Worm (Caenorhabditis elegans) whole organism, L4 larva: ENCODE measurements around the gene C16A11.4.

ENCODE experiments used
- D1046.2 ChIP-seq: fragments of 200-800 bp; sonication (Bioruptor generic); IDR thresholded peaks from 2 replicates; pipeline ENCODE4 v1.3.6; 2022; ENCODE audit warnings: missing genetic modification characterization, missing compliant biosample characterization
- F26F4.8 ChIP-seq: fragments of 200-800 bp; sonication (Bioruptor generic); conservative IDR thresholded peaks from 2 replicates; pipeline ENCODE4 v1.3.6; 2022; ENCODE audit warnings: missing genetic modification characterization, missing compliant biosample characterization
- F37D6.2 ChIP-seq: sonication (generic microtip); optimal IDR thresholded peaks from 2 replicates; lab custom pipeline; 2016; ENCODE audit warnings: mild to moderate bottlenecking, missing genetic modification characterization, missing compliant biosample characterization
- F49E8.2 ChIP-seq: sonication (generic microtip); optimal IDR thresholded peaks from 2 replicates; lab custom pipeline; 2016; ENCODE audit warnings: missing compliant biosample characterization, mild to moderate bottlenecking, missing genetic modification characterization, borderline replicate concordance
- T26A8.4 ChIP-seq: fragments of 200-800 bp; sonication (Bioruptor generic); IDR thresholded peaks from 2 replicates; pipeline ENCODE4 v1.3.6; 2022; ENCODE audit warnings: missing genetic modification characterization, missing compliant biosample characterization
- Y105C5A.15 ChIP-seq: fragments of 200-800 bp; sonication (Bioruptor generic); IDR thresholded peaks from 2 replicates; pipeline ENCODE4 v1.3.6; 2022; ENCODE audit warnings: missing genetic modification characterization, missing compliant biosample characterization
- Y48G9A.11 ChIP-seq: fragments of 200-800 bp; sonication (Bioruptor generic); IDR thresholded peaks from 2 replicates; pipeline ENCODE4 v1.3.6; 2022; ENCODE audit warnings: missing genetic modification reagents, missing genetic modification characterization, missing compliant biosample characterization
- Y75B8A.6 ChIP-seq: fragments of 200-800 bp; sonication (Bioruptor generic); IDR thresholded peaks from 2 replicates; pipeline ENCODE4 v1.3.6; 2022; ENCODE audit warnings: missing genetic modification reagents, missing genetic modification characterization, missing compliant biosample characterization
- aly-2 ChIP-seq: sonication (generic microtip); optimal IDR thresholded peaks from 2 replicates; lab custom pipeline; 2018; ENCODE audit warnings: missing biosample characterization, missing genetic modification characterization
- ceh-28 ChIP-seq: fragments of 150-350 bp; optimal IDR thresholded peaks from 2 replicates; lab custom pipeline; 2014; ENCODE audit warnings: missing biosample characterization, missing genetic modification reagents, missing genetic modification characterization
- ceh-32 ChIP-seq: sonication (generic microtip); optimal IDR thresholded peaks from 2 replicates; lab custom pipeline; 2016; ENCODE audit warnings: mild to moderate bottlenecking, missing genetic modification characterization, missing compliant biosample characterization; ENCODE audit not compliant: poor library complexity
- ceh-44 ChIP-seq: fragments of 200-800 bp; sonication (Bioruptor generic); IDR thresholded peaks from 2 replicates; pipeline ENCODE4 v1.3.6; 2022; ENCODE audit warnings: missing genetic modification reagents, missing genetic modification characterization, missing compliant biosample characterization
- ces-1 ChIP-seq: fragments of 150-350 bp; sonication (generic microtip); optimal IDR thresholded peaks from 4 replicates; lab custom pipeline; 2014; ENCODE audit warnings: missing biosample characterization, missing genetic modification reagents, missing genetic modification characterization
- daf-19 ChIP-seq: fragments of 200-800 bp; sonication (Bioruptor generic); conservative IDR thresholded peaks from 2 replicates; pipeline ENCODE4 v1.3.6; 2022; ENCODE audit warnings: missing genetic modification characterization, missing compliant biosample characterization
- dmd-9 ChIP-seq: fragments of 200-800 bp; sonication (Bioruptor generic); IDR thresholded peaks from 2 replicates; pipeline ENCODE4 v1.3.6; 2022; ENCODE audit warnings: missing genetic modification reagents, missing genetic modification characterization, missing compliant biosample characterization
- dpl-1 ChIP-seq: fragments of 150-350 bp; optimal IDR thresholded peaks from 2 replicates; lab custom pipeline; 2014; ENCODE audit warnings: missing biosample characterization, missing genetic modification reagents, missing genetic modification characterization
- egl-27 ChIP-seq: sonication (generic microtip); optimal IDR thresholded peaks from 3 replicates; lab custom pipeline; 2017; ENCODE audit warnings: missing biosample characterization, missing genetic modification reagents, missing genetic modification characterization
- fkh-10 ChIP-seq: fragments of 150-350 bp; optimal IDR thresholded peaks from 2 replicates; lab custom pipeline; 2014; ENCODE audit warnings: missing biosample characterization, missing genetic modification reagents, missing genetic modification characterization
- fos-1 ChIP-seq: fragments of 150-350 bp; optimal IDR thresholded peaks from 2 replicates; lab custom pipeline; 2014; ENCODE audit warnings: missing biosample characterization, missing genetic modification characterization
- jun-1 ChIP-seq: fragments of 150-350 bp; optimal IDR thresholded peaks from 2 replicates; lab custom pipeline; 2014; ENCODE audit warnings: missing biosample characterization, missing genetic modification reagents, missing genetic modification characterization
- lin-1 ChIP-seq: fragments of 200-800 bp; sonication (Bioruptor generic); IDR thresholded peaks from 2 replicates; pipeline ENCODE4 v1.3.6; 2022; ENCODE audit warnings: missing genetic modification reagents, missing genetic modification characterization, missing compliant biosample characterization
- lin-29 ChIP-seq: fragments of 200-800 bp; sonication (Bioruptor generic); IDR thresholded peaks from 2 replicates; pipeline ENCODE4 v1.3.6; 2022; ENCODE audit warnings: missing genetic modification reagents, missing genetic modification characterization, missing compliant biosample characterization
- lir-3 ChIP-seq: sonication (generic microtip); optimal IDR thresholded peaks from 2 replicates; lab custom pipeline; 2016; ENCODE audit warnings: mild to moderate bottlenecking, missing genetic modification characterization, missing compliant biosample characterization
- mdt-29 ChIP-seq: fragments of 200-800 bp; sonication (Bioruptor generic); IDR thresholded peaks from 2 replicates; pipeline ENCODE4 v1.3.6; 2022; ENCODE audit warnings: missing genetic modification reagents, missing genetic modification characterization, missing compliant biosample characterization
- mep-1 ChIP-seq: fragments of 150-350 bp; sonication (generic microtip); optimal IDR thresholded peaks from 3 replicates; lab custom pipeline; 2014; ENCODE audit warnings: missing biosample characterization, missing genetic modification characterization
- mes-2 ChIP-seq: sonication (generic microtip); optimal IDR thresholded peaks from 2 replicates; lab custom pipeline; 2016; ENCODE audit warnings: missing genotype, mild to moderate bottlenecking, missing genetic modification characterization, missing compliant biosample characterization; ENCODE audit not compliant: poor library complexity, severe bottlenecking
- mxl-3 ChIP-seq: fragments of 200-800 bp; sonication (Bioruptor generic); optimal IDR thresholded peaks from 2 replicates; lab custom pipeline; 2018; ENCODE audit warnings: mild to moderate bottlenecking, missing genetic modification characterization, missing compliant biosample characterization
- nhr-10 ChIP-seq: fragments of 150-350 bp; optimal IDR thresholded peaks from 2 replicates; lab custom pipeline; 2014; ENCODE audit warnings: missing biosample characterization, missing genetic modification characterization
- nhr-102 ChIP-seq: sonication (generic microtip); optimal IDR thresholded peaks from 2 replicates; lab custom pipeline; 2016; ENCODE audit warnings: mild to moderate bottlenecking, missing genetic modification characterization, moderate library complexity, missing compliant biosample characterization
- nhr-11 ChIP-seq: fragments of 150-350 bp; optimal IDR thresholded peaks from 2 replicates; lab custom pipeline; 2014; ENCODE audit warnings: missing biosample characterization, missing genetic modification characterization
- nhr-237 ChIP-seq: sonication (generic microtip); optimal IDR thresholded peaks from 2 replicates; lab custom pipeline; 2017; ENCODE audit warnings: missing biosample characterization, missing genetic modification characterization
- nhr-25 ChIP-seq: sonication (generic microtip); optimal IDR thresholded peaks from 2 replicates; lab custom pipeline; 2017; ENCODE audit warnings: missing genetic modification characterization, mild to moderate bottlenecking, missing compliant biosample characterization, antibody characterized with exemption, moderate library complexity, borderline replicate concordance; ENCODE audit not compliant: insufficient read depth
- nhr-41 ChIP-seq: fragments of 200-800 bp; sonication (Bioruptor generic); IDR thresholded peaks from 2 replicates; pipeline ENCODE4 v1.3.6; 2022; ENCODE audit warnings: missing genetic modification reagents, missing genetic modification characterization, missing compliant biosample characterization
- nhr-42 ChIP-seq: fragments of 200-800 bp; sonication (Bioruptor generic); IDR thresholded peaks from 2 replicates; pipeline ENCODE4 v1.3.6; 2022; ENCODE audit warnings: missing genetic modification characterization, missing compliant biosample characterization
- nhr-76 ChIP-seq: fragments of 150-350 bp; optimal IDR thresholded peaks from 2 replicates; lab custom pipeline; 2014; ENCODE audit warnings: missing biosample characterization, missing genetic modification characterization
- pha-4 ChIP-seq, 2 experiments: fragments of 150-350 bp in 1 of 2; fragments of 200-800 bp in 1 of 2; sonication (Bioruptor generic) in 1 of 2; IDR thresholded peaks in 1 of 2; optimal IDR thresholded peaks in 1 of 2; 2 replicates each; pipeline versions ENCODE4 v1.3.6 to Lab custom; 2014 to 2022; ENCODE audit warnings: missing genetic modification characterization in 2 of 2, missing genetic modification reagents in 2 of 2, missing biosample characterization in 1 of 2, missing compliant biosample characterization in 1 of 2
- php-3 ChIP-seq: fragments of 200-800 bp; sonication (Bioruptor generic); IDR thresholded peaks from 2 replicates; pipeline ENCODE4 v1.3.6; 2022; ENCODE audit warnings: missing genetic modification reagents, missing genetic modification characterization, missing compliant biosample characterization
- rbr-2 ChIP-seq: sonication (generic microtip); optimal IDR thresholded peaks from 2 replicates; lab custom pipeline; 2016; ENCODE audit warnings: missing genotype, missing genetic modification characterization, missing compliant biosample characterization
- saeg-2 ChIP-seq: fragments of 200-800 bp; sonication (Bioruptor generic); IDR thresholded peaks from 2 replicates; pipeline ENCODE4 v1.3.6; 2022; ENCODE audit warnings: missing genetic modification reagents, missing genetic modification characterization, missing compliant biosample characterization
- set-16 ChIP-seq: fragments of 200-800 bp; sonication (Bioruptor generic); IDR thresholded peaks from 2 replicates; pipeline ENCODE4 v1.3.6; 2022; ENCODE audit warnings: missing genetic modification reagents, missing genetic modification characterization, missing compliant biosample characterization
- skn-1 ChIP-seq: fragments of 150-350 bp; optimal IDR thresholded peaks from 2 replicates; lab custom pipeline; 2014; ENCODE audit warnings: missing biosample characterization, missing genetic modification characterization
- snpc-1.2 ChIP-seq: fragments of 200-800 bp; sonication (Bioruptor generic); IDR thresholded peaks from 2 replicates; pipeline ENCODE4 v1.3.6; 2022; ENCODE audit warnings: missing genetic modification reagents, missing genetic modification characterization, missing compliant biosample characterization
- unc-130 ChIP-seq: sonication (generic microtip); optimal IDR thresholded peaks from 2 replicates; lab custom pipeline; 2016; ENCODE audit warnings: missing genetic modification reagents, missing genetic modification characterization, missing compliant biosample characterization
- unc-39 ChIP-seq: sonication (generic microtip); optimal IDR thresholded peaks from 2 replicates; lab custom pipeline; 2017; ENCODE audit warnings: missing biosample characterization, missing genetic modification characterization
- vab-7 ChIP-seq: fragments of 200-800 bp; sonication (Bioruptor generic); IDR thresholded peaks from 2 replicates; pipeline ENCODE4 v1.3.6; 2022; ENCODE audit warnings: missing genetic modification reagents, missing genetic modification characterization, missing compliant biosample characterization
- zfp-2 ChIP-seq: sonication (generic microtip); optimal IDR thresholded peaks from 2 replicates; lab custom pipeline; 2016; ENCODE audit warnings: mild to moderate bottlenecking, missing genetic modification characterization, missing compliant biosample characterization
- zfp-3 ChIP-seq: fragments of 200-800 bp; sonication (Bioruptor generic); conservative IDR thresholded peaks from 2 replicates; pipeline ENCODE4 v1.3.6; 2022; ENCODE audit warnings: missing genetic modification reagents, missing genetic modification characterization, missing compliant biosample characterization
- zip-2 ChIP-seq: fragments of 150-350 bp; optimal IDR thresholded peaks from 2 replicates; lab custom pipeline; 2014; ENCODE audit warnings: missing biosample characterization, missing genetic modification characterization
- ztf-11 ChIP-seq: fragments of 150-350 bp; optimal IDR thresholded peaks from 2 replicates; lab custom pipeline; 2014; ENCODE audit warnings: missing biosample characterization, missing genetic modification characterization

C16A11.4 gene

ce11 chrII:4186364-4186763 lies 40.5 kb upstream of the C16A11.4 start, which contains the start of gene cpna-1:
Gene cpna-1, plus strand, starts transcription at chrII:4186664.
- no peak for TF ChIP-seq mep-1 (tag; lab: Kevin White, UChicago)
- TF ChIP-seq ces-1 (GFP tag; lab: Kevin White, UChicago), result no peak
- TF ChIP-seq ztf-11 (tag; lab: Kevin White, UChicago), result no peak
- TF ChIP-seq set-16, result 0 out of 2 replicates have a peak, but pooled peaks have one; percentile 33

ce11 chrII:4194127-4194526 lies 32.7 kb upstream of the C16A11.4 start, which contains the start of gene mth-2:
Gene mth-2, minus strand, starts transcription at chrII:4194314.
- TF ChIP-seq nhr-11 (no peak), ceh-28 (tag; lab: Kevin White, UChicago) (no peak), mep-1 (tag; lab: Kevin White, UChicago) (no peak), zfp-3 (GFP tag; lab: Robert Waterston, UW) (no peak), F26F4.8 (GFP tag; lab: Robert Waterston, UW) (no peak), vab-7 (GFP tag; lab: Robert Waterston, UW) (no peak), D1046.2 (GFP tag; lab: Robert Waterston, UW) (no peak), fkh-10 (GFP tag; lab: Kevin White, UChicago) (no peak), F37D6.2 (tag; lab: Kevin White, UChicago) (no peak), ceh-44 (GFP tag; lab: Robert Waterston, UW) (no peak), dpl-1 (GFP tag; lab: Kevin White, UChicago) (no peak), nhr-237 (tag; lab: Kevin White, UChicago) (no peak), nhr-25 (tag; lab: Kevin White, UChicago) (no peak), snpc-1.2 (no peak), ztf-11 (tag; lab: Kevin White, UChicago) (no peak), F49E8.2 (no peak), nhr-76 (tag; lab: Kevin White, UChicago) (no peak), nhr-42 (no peak), aly-2 (tag; lab: Kevin White, UChicago) (no peak), Y105C5A.15 (GFP tag; lab: Robert Waterston, UW) (no peak), zfp-2 (tag; lab: Kevin White, UChicago) (no peak), mxl-3 (GFP tag; lab: Kevin White, UChicago) (no peak), zip-2 (tag; lab: Kevin White, UChicago) (no peak), php-3 (no peak), lin-1 (GFP tag; lab: Robert Waterston, UW) (no peak), jun-1 (no peak), nhr-10 (no peak), Y48G9A.11 (GFP tag; lab: Robert Waterston, UW) (no peak), unc-130 (GFP tag; lab: Kevin White, UChicago) (no peak), unc-39 (no peak), skn-1 (no peak), T26A8.4 (GFP tag; lab: Robert Waterston, UW) (no peak), saeg-2 (GFP tag; lab: Robert Waterston, UW) (no peak), pha-4 (GFP tag; IDR thresholded peaks at IDR 0.05; lab: Robert Waterston, UW) (no peak), pha-4 (tag; optimal IDR thresholded peaks at IDR 0.05; lab: Kevin White, UChicago) (no peak), dmd-9 (GFP tag; lab: Robert Waterston, UW) (no peak), lir-3 (tag; lab: Kevin White, UChicago) (no peak), lin-29 (GFP tag; lab: Robert Waterston, UW) (no peak), nhr-41 (GFP tag; lab: Robert Waterston, UW) (no peak), mdt-29 (no peak), mes-2 (tag; lab: Kevin White, UChicago) (peak; percentile 18), ceh-32 (tag; lab: Kevin White, UChicago) (no peak), daf-19 (GFP tag; lab: Robert Waterston, UW) (no peak), fos-1 (tag; lab: Kevin White, UChicago) (no peak), rbr-2 (no peak), egl-27 (tag; lab: Kevin White, UChicago) (no peak), nhr-102 (no peak), Y75B8A.6 (GFP tag; lab: Robert Waterston, UW) (no peak), ces-1 (GFP tag; lab: Kevin White, UChicago) (no peak)
